Worm (Caenorhabditis elegans) whole organism, late embryonic: ENCODE results near the gene C06B3.16.

Experiments
- ceh-48 ChIP-seq: sonication (generic microtip); optimal IDR thresholded peaks from 2 replicates; lab custom pipeline; 2016; ENCODE audit warnings: missing genetic modification characterization, inconsistent platforms, missing compliant biosample characterization
- nfya-1 ChIP-seq: sonication (generic microtip); optimal IDR thresholded peaks from 2 replicates; lab custom pipeline; 2017; ENCODE audit warnings: missing genetic modification characterization, mild to moderate bottlenecking, missing compliant biosample characterization, antibody characterized with exemption, moderate library complexity

ce11 chrV:13926398-13926797 lies 4.9 kb upstream of the C06B3.16 start, which contains the start of gene srxa-12:
- TF ChIP-seq nfya-1 (tag; lab: Kevin White, UChicago), result no peak
- TF ChIP-seq ceh-48 (tag; lab: Kevin White, UChicago), result no peak
